Fruit fly (Drosophila melanogaster) whole organism, embryonic: ENCODE data around the gene shi.

Source experiments
- Atf-2 ChIP-seq: fragments of 200-800 bp; sonication (Bioruptor generic); optimal IDR thresholded peaks from 2 replicates; lab custom pipeline; 2016; ENCODE audit warnings: missing biosample characterization, missing genetic modification characterization
- BEAF-32 ChIP-seq: fragments of 200-800 bp; sonication (Bioruptor generic); optimal IDR thresholded peaks from 3 replicates; lab custom pipeline; 2017; ENCODE audit warnings: missing biosample characterization, missing genetic modification characterization, mild to moderate bottlenecking, moderate library complexity, missing genetic modification reagents
- CG10366 ChIP-seq: fragments of 200-800 bp; sonication (Bioruptor generic); IDR thresholded peaks from 2 replicates; pipeline ENCODE4 v1.3.6; 2022; ENCODE audit warnings: missing biosample characterization, missing genetic modification characterization
- CG12219 ChIP-seq: fragments of 200-800 bp; sonication (Bioruptor generic); optimal IDR thresholded peaks from 3 replicates; lab custom pipeline; 2018; ENCODE audit warnings: missing biosample characterization, mild to moderate bottlenecking, missing genetic modification characterization
- CG12942 ChIP-seq: fragments of 200-800 bp; sonication (Bioruptor generic); optimal IDR thresholded peaks from 3 replicates; lab custom pipeline; 2016; ENCODE audit warnings: missing biosample characterization, missing genetic modification characterization
- CG14050 ChIP-seq: fragments of 200-800 bp; sonication (Bioruptor generic); IDR thresholded peaks from 3 replicates; pipeline ENCODE4 v1.3.6; 2022; ENCODE audit warnings: missing biosample characterization, missing genetic modification characterization
- CG17328 ChIP-seq: fragments of 200-800 bp; sonication (Bioruptor generic); IDR thresholded peaks from 2 replicates; pipeline ENCODE4 v1.3.6; 2022; ENCODE audit warnings: missing biosample characterization, missing genetic modification characterization
- CG2712 ChIP-seq: fragments of 200-800 bp; optimal IDR thresholded peaks from 3 replicates; lab custom pipeline; 2019; ENCODE audit warnings: missing biosample characterization, mild to moderate bottlenecking, missing genetic modification characterization, moderate library complexity
- CG32772 ChIP-seq: fragments of 200-800 bp; sonication (Bioruptor generic); IDR thresholded peaks from 2 replicates; pipeline ENCODE4 v1.3.6; 2022; ENCODE audit warnings: missing biosample characterization, missing genetic modification characterization
- CG33557 ChIP-seq: fragments of 200-800 bp; sonication (Bioruptor generic); optimal IDR thresholded peaks from 2 replicates; lab custom pipeline; 2019; ENCODE audit warnings: missing biosample characterization, mild to moderate bottlenecking, missing genetic modification characterization, moderate library complexity
- CG3838 ChIP-seq: fragments of 200-800 bp; sonication (Bioruptor generic); optimal IDR thresholded peaks from 3 replicates; lab custom pipeline; 2016; ENCODE audit warnings: missing biosample characterization, missing genetic modification characterization
- CG3995 ChIP-seq: fragments of 200-800 bp; sonication (Bioruptor generic); optimal IDR thresholded peaks from 3 replicates; lab custom pipeline; 2016; ENCODE audit warnings: missing biosample characterization, missing genetic modification characterization
- CG42726 ChIP-seq: fragments of 200-800 bp; sonication (Bioruptor generic); IDR thresholded peaks from 2 replicates; pipeline ENCODE4 v1.3.6; 2022; ENCODE audit warnings: missing biosample characterization, missing genetic modification characterization; ENCODE audit not compliant: partially characterized antibody
- CG6175 ChIP-seq: fragments of 200-800 bp; sonication (Bioruptor generic); IDR thresholded peaks from 3 replicates; pipeline ENCODE4 v1.3.6; 2022; ENCODE audit warnings: missing biosample characterization, missing genetic modification characterization
- CG6791 ChIP-seq: fragments of 200-800 bp; sonication (Bioruptor generic); IDR thresholded peaks from 3 replicates; pipeline ENCODE4 v1.3.6; 2022; ENCODE audit warnings: missing biosample characterization, missing genetic modification characterization; ENCODE audit not compliant: partially characterized antibody
- CG6854 ChIP-seq: fragments of 200-800 bp; sonication (Bioruptor generic); optimal IDR thresholded peaks from 3 replicates; lab custom pipeline; 2017; ENCODE audit warnings: missing biosample characterization, mild to moderate bottlenecking, missing genetic modification characterization
- CG7786 ChIP-seq: fragments of 200-800 bp; sonication (Bioruptor generic); optimal IDR thresholded peaks from 2 replicates; lab custom pipeline; 2016; ENCODE audit warnings: missing biosample characterization, missing genetic modification characterization
- Camta ChIP-seq: fragments of 200-800 bp; sonication (Bioruptor generic); optimal IDR thresholded peaks from 2 replicates; lab custom pipeline; 2016; ENCODE audit warnings: missing biosample characterization, missing genetic modification characterization
- E2f1 ChIP-seq: fragments of 200-800 bp; sonication (Bioruptor generic); IDR thresholded peaks from 2 replicates; pipeline ENCODE4 v1.3.6; 2022; ENCODE audit warnings: missing biosample characterization, missing genetic modification characterization
- E2f2 ChIP-seq: fragments of 200-800 bp; sonication (Bioruptor generic); IDR thresholded peaks from 2 replicates; pipeline ENCODE4 v1.3.6; 2022; ENCODE audit warnings: missing biosample characterization, missing genetic modification characterization
- Hmr ChIP-seq: fragments of 200-800 bp; sonication (Bioruptor generic); optimal IDR thresholded peaks from 3 replicates; lab custom pipeline; 2017; ENCODE audit warnings: mild to moderate bottlenecking, missing biosample characterization, missing genetic modification reagents, missing genetic modification characterization
- Hr39 ChIP-seq: fragments of >200 bp; optimal IDR thresholded peaks from 2 replicates; lab custom pipeline; 2017
- Oli ChIP-seq: fragments of 200-800 bp; sonication (Bioruptor generic); optimal IDR thresholded peaks from 2 replicates; lab custom pipeline; 2018; ENCODE audit warnings: missing biosample characterization, mild to moderate bottlenecking, missing genetic modification characterization, moderate library complexity
- Rfx ChIP-seq: fragments of 200-800 bp; sonication (Bioruptor generic); IDR thresholded peaks from 2 replicates; pipeline ENCODE4 v1.3.6; 2022; ENCODE audit warnings: missing biosample characterization, missing genetic modification characterization
- Rx ChIP-seq: fragments of 200-800 bp; sonication (Bioruptor generic); IDR thresholded peaks from 2 replicates; pipeline ENCODE4 v1.3.6; 2022; ENCODE audit warnings: missing biosample characterization, missing genetic modification characterization
- Ssrp ChIP-seq: fragments of 200-800 bp; sonication (Bioruptor generic); optimal IDR thresholded peaks from 2 replicates; lab custom pipeline; 2018; ENCODE audit warnings: missing biosample characterization, mild to moderate bottlenecking, missing genetic modification characterization, moderate library complexity
- TFAM ChIP-seq: fragments of 200-800 bp; sonication (Bioruptor generic); optimal IDR thresholded peaks from 2 replicates; lab custom pipeline; 2017; ENCODE audit warnings: missing biosample characterization, missing genetic modification characterization, inconsistent platforms
- bcd ChIP-seq: fragments of 200-800 bp; sonication (Bioruptor generic); optimal IDR thresholded peaks from 2 replicates; lab custom pipeline; 2017; ENCODE audit warnings: missing biosample characterization, mild to moderate bottlenecking, missing genetic modification characterization
- bigmax ChIP-seq: fragments of 200-800 bp; sonication (Bioruptor generic); optimal IDR thresholded peaks from 2 replicates; lab custom pipeline; 2018; ENCODE audit warnings: missing biosample characterization, mild to moderate bottlenecking, missing genetic modification characterization
- bsh ChIP-seq, 2 experiments: fragments of 200-800 bp; sonication (Bioruptor generic); optimal IDR thresholded peaks; 2 replicates each; lab custom pipeline; 2017 to 2018; ENCODE audit warnings: mild to moderate bottlenecking in 2 of 2, missing biosample characterization in 2 of 2, missing genetic modification characterization in 2 of 2, moderate library complexity in 1 of 2
- cad ChIP-seq: fragments of >200 bp; optimal IDR thresholded peaks from 2 replicates; lab custom pipeline; 2017; ENCODE audit warnings: missing biosample characterization, missing genetic modification characterization
- cg ChIP-seq: fragments of 200-800 bp; sonication (Bioruptor generic); optimal IDR thresholded peaks from 3 replicates; lab custom pipeline; 2019; ENCODE audit warnings: missing biosample characterization, mild to moderate bottlenecking, missing genetic modification characterization, moderate library complexity
- danr ChIP-seq: fragments of 200-800 bp; sonication (Bioruptor generic); IDR thresholded peaks from 2 replicates; pipeline ENCODE4 v1.3.6; 2022; ENCODE audit warnings: missing biosample characterization, missing genetic modification characterization
- dmrt11E ChIP-seq: fragments of 200-800 bp; sonication (Bioruptor generic); optimal IDR thresholded peaks from 3 replicates; lab custom pipeline; 2018; ENCODE audit warnings: missing biosample characterization, mild to moderate bottlenecking, missing genetic modification characterization, moderate library complexity
- emc ChIP-seq: fragments of 200-800 bp; sonication (Bioruptor generic); optimal IDR thresholded peaks from 2 replicates; lab custom pipeline; 2016; ENCODE audit warnings: missing biosample characterization, missing genetic modification characterization
- gsb-n ChIP-seq: fragments of 200-800 bp; sonication (Bioruptor generic); optimal IDR thresholded peaks from 3 replicates; lab custom pipeline; 2018; ENCODE audit warnings: missing biosample characterization, mild to moderate bottlenecking, missing genetic modification characterization
- jigr1 ChIP-seq: fragments of 200-800 bp; sonication (Bioruptor generic); IDR thresholded peaks from 3 replicates; pipeline ENCODE4 v1.3.6; 2022; ENCODE audit warnings: missing biosample characterization, missing genetic modification characterization
- lab ChIP-seq: fragments of 200-800 bp; sonication (Bioruptor generic); optimal IDR thresholded peaks from 3 replicates; lab custom pipeline; 2017; ENCODE audit warnings: missing biosample characterization, missing genetic modification characterization, mild to moderate bottlenecking, moderate library complexity, missing genetic modification reagents
- lilli ChIP-seq: fragments of 200-800 bp; sonication (Bioruptor generic); optimal IDR thresholded peaks from 3 replicates; lab custom pipeline; 2016; ENCODE audit warnings: missing biosample characterization, missing genetic modification characterization
- pb ChIP-seq: fragments of 200-800 bp; sonication (Bioruptor generic); optimal IDR thresholded peaks from 3 replicates; lab custom pipeline; 2016; ENCODE audit warnings: missing biosample characterization, missing genetic modification characterization
- psq ChIP-seq: fragments of 200-800 bp; sonication (Bioruptor generic); optimal IDR thresholded peaks from 2 replicates; lab custom pipeline; 2017; ENCODE audit warnings: missing biosample characterization, missing genetic modification characterization
- pum ChIP-seq: fragments of 200-800 bp; sonication (Bioruptor generic); optimal IDR thresholded peaks from 2 replicates; lab custom pipeline; 2016; ENCODE audit warnings: missing biosample characterization, missing genetic modification characterization
- repo ChIP-seq: fragments of 200-800 bp; sonication (Bioruptor generic); optimal IDR thresholded peaks from 2 replicates; lab custom pipeline; 2016; ENCODE audit warnings: missing biosample characterization, missing genetic modification characterization
- run ChIP-seq: fragments of 200-800 bp; sonication (Bioruptor generic); optimal IDR thresholded peaks from 3 replicates; lab custom pipeline; 2018; ENCODE audit warnings: missing biosample characterization, mild to moderate bottlenecking, missing genetic modification characterization
- so ChIP-seq: fragments of 200-800 bp; sonication (Bioruptor generic); IDR thresholded peaks from 3 replicates; pipeline ENCODE4 v1.3.6; 2022; ENCODE audit warnings: missing biosample characterization, missing genetic modification characterization
- stc ChIP-seq: fragments of 200-800 bp; sonication (Bioruptor generic); IDR thresholded peaks from 2 replicates; pipeline ENCODE4 v1.3.6; 2022; ENCODE audit warnings: missing biosample characterization, missing genetic modification characterization
- trh ChIP-seq: fragments of 200-800 bp; sonication (Bioruptor generic); optimal IDR thresholded peaks from 2 replicates; lab custom pipeline; 2016; ENCODE audit warnings: missing biosample characterization, missing genetic modification characterization
- vfl ChIP-seq: fragments of 200-800 bp; sonication (Bioruptor generic); optimal IDR thresholded peaks from 2 replicates; lab custom pipeline; 2016; ENCODE audit warnings: missing biosample characterization, missing genetic modification characterization
- zen ChIP-seq: fragments of 200-800 bp; sonication (Bioruptor generic); optimal IDR thresholded peaks from 3 replicates; lab custom pipeline; 2018; ENCODE audit warnings: missing biosample characterization, mild to moderate bottlenecking, missing genetic modification characterization, moderate library complexity
- zf30C ChIP-seq: fragments of 200-800 bp; sonication (Bioruptor generic); optimal IDR thresholded peaks from 3 replicates; lab custom pipeline; 2018; ENCODE audit warnings: missing biosample characterization, mild to moderate bottlenecking, missing genetic modification characterization

Gene shi

dm6 chrX:15870777-15871757, 20.8 kb upstream of the shi start (continued):
- TF ChIP-seq zf30C (GFP tag; lab: Kevin White, UChicago) = no peak
- peak; percentile 32 for TF ChIP-seq bigmax
- peak; percentile 34 for TF ChIP-seq CG3838
- peak; percentile 85 for TF ChIP-seq CG6854
- no peak for TF ChIP-seq Rx (GFP tag; lab: Robert Waterston, UW)
- TF ChIP-seq Oli (tag; lab: Kevin White, UChicago) = no peak
- TF ChIP-seq Atf-2 = peak; percentile 39
- peak; percentile 53 for TF ChIP-seq cg (GFP tag; lab: Kevin White, UChicago)
- TF ChIP-seq lab (GFP tag; lab: Kevin White, UChicago) = no peak
- no peak for TF ChIP-seq emc (GFP tag; lab: Kevin White, UChicago)
- no peak for TF ChIP-seq BEAF-32 (GFP tag; lab: Kevin White, UChicago)
- no peak for TF ChIP-seq Ssrp (tag; lab: Kevin White, UChicago)
- peak; percentile 25 for TF ChIP-seq trh (GFP tag; lab: Kevin White, UChicago)
- no peak for TF ChIP-seq CG3995
- TF ChIP-seq TFAM (GFP tag; lab: Kevin White, UChicago) = no peak
- TF ChIP-seq E2f2 (GFP tag; lab: Robert Waterston, UW) = peak; percentile 43; the same call in 1 of the 2 replicates
- TF ChIP-seq CG17328 (GFP tag; lab: Robert Waterston, UW) = no peak
- TF ChIP-seq psq = peak; percentile 3
- no peak for TF ChIP-seq jigr1 (GFP tag; lab: Robert Waterston, UW)
- TF ChIP-seq run (tag; lab: Kevin White, UChicago) = no peak
- TF ChIP-seq pum (GFP tag; lab: Kevin White, UChicago) = peak; percentile 15
- peak in 1 of 2 experiments; percentile 53 for TF ChIP-seq bsh (GFP tag; optimal IDR thresholded peaks at IDR 0.05; lab: Kevin White, UChicago)
- peak; percentile 82; the same call in 2 of the 3 replicates for TF ChIP-seq so (GFP tag; lab: Robert Waterston, UW)
- no peak for TF ChIP-seq CG32772
- no peak for TF ChIP-seq pb (GFP tag; lab: Kevin White, UChicago)
- peak; percentile 13 for TF ChIP-seq CG7786 (GFP tag; lab: Kevin White, UChicago)
- peak; percentile 68 for TF ChIP-seq CG12219 (GFP tag; lab: Kevin White, UChicago)
- TF ChIP-seq gsb-n = no peak
- TF ChIP-seq dmrt11E (tag; lab: Kevin White, UChicago) = peak; percentile 19
- no peak for TF ChIP-seq zen (tag; lab: Kevin White, UChicago)
- TF ChIP-seq bcd (GFP tag; lab: Kevin White, UChicago) = no peak
- TF ChIP-seq E2f1 = no peak
- peak; percentile 51 for TF ChIP-seq repo
- TF ChIP-seq lilli (GFP tag; lab: Kevin White, UChicago) = no peak
- peak; percentile 53 for TF ChIP-seq CG33557 (GFP tag; lab: Kevin White, UChicago)
- TF ChIP-seq CG2712 (tag; lab: Kevin White, UChicago) = no peak
- peak; percentile 47 for TF ChIP-seq CG12942 (GFP tag; lab: Kevin White, UChicago)
- TF ChIP-seq CG10366 (GFP tag; lab: Robert Waterston, UW) = no peak
- TF ChIP-seq stc (GFP tag; lab: Robert Waterston, UW) = no peak
- TF ChIP-seq CG6791 (GFP tag; lab: Robert Waterston, UW) = no peak
- TF ChIP-seq Hmr (GFP tag; lab: Kevin White, UChicago) = no peak
- TF ChIP-seq Hr39 = no peak
- TF ChIP-seq CG6175 (GFP tag; lab: Robert Waterston, UW) = no peak
- TF ChIP-seq danr (GFP tag; lab: Robert Waterston, UW) = no peak
- no peak for TF ChIP-seq cad
- TF ChIP-seq Camta (GFP tag; lab: Kevin White, UChicago) = peak; percentile 41
- no peak for TF ChIP-seq CG42726 (GFP tag; lab: Robert Waterston, UW)
- TF ChIP-seq CG14050 = no peak
- TF ChIP-seq Rfx (GFP tag; lab: Robert Waterston, UW) = peak; percentile 65; the same call in 1 of the 2 replicates
- TF ChIP-seq vfl = no peak
